Worm (Caenorhabditis elegans) whole organism, L1 larva: ENCODE results near the gene M03B6.1.

Experiments used
- C16A3.4 ChIP-seq: fragments of 150-350 bp; optimal IDR thresholded peaks from 2 replicates; lab custom pipeline; 2014; ENCODE audit warnings: missing biosample characterization, missing genetic modification characterization
- Y116A8C.19 ChIP-seq: sonication (generic microtip); optimal IDR thresholded peaks from 2 replicates; lab custom pipeline; 2016; ENCODE audit warnings: missing compliant biosample characterization, missing genetic modification characterization, borderline replicate concordance
- aha-1 ChIP-seq: fragments of 150-350 bp; optimal IDR thresholded peaks from 2 replicates; lab custom pipeline; 2014; ENCODE audit warnings: missing biosample characterization, missing genetic modification characterization
- alr-1 ChIP-seq: fragments of 200-800 bp; sonication (Bioruptor generic); optimal IDR thresholded peaks from 2 replicates; lab custom pipeline; 2018; ENCODE audit warnings: borderline replicate concordance, mild to moderate bottlenecking, missing genetic modification characterization, missing compliant biosample characterization
- dpl-1 ChIP-seq, 3 experiments: fragments of 150-350 bp in 2 of 3; sonication (generic microtip) in 1 of 3; optimal IDR thresholded peaks; 2 replicates each; lab custom pipeline; 2014 to 2017; ENCODE audit warnings: missing biosample characterization in 3 of 3, missing genetic modification characterization in 3 of 3, missing genetic modification reagents in 3 of 3
- efl-1 ChIP-seq, 4 experiments: fragments of 150-350 bp; optimal IDR thresholded peaks in 3 of 4; peaks in 1 of 4; 1 replicate in 1 of 4; 2 replicates in 3 of 4; lab custom pipeline; 2014; ENCODE audit warnings: missing biosample characterization in 2 of 4, missing genetic modification characterization in 2 of 4, missing genetic modification reagents in 2 of 4
- egl-13 ChIP-seq: sonication (generic microtip); optimal IDR thresholded peaks from 2 replicates; lab custom pipeline; 2016; ENCODE audit warnings: missing genotype, missing genetic modification reagents, missing genetic modification characterization, missing compliant biosample characterization
- egl-27 ChIP-seq, 2 experiments: fragments of 150-350 bp in 1 of 2; sonication (generic microtip); optimal IDR thresholded peaks; 3 replicates each; lab custom pipeline; 2017 to 2018; ENCODE audit warnings: missing biosample characterization in 2 of 2, missing genetic modification characterization in 2 of 2, missing genetic modification reagents in 2 of 2
- elt-2 ChIP-seq: sonication (generic microtip); optimal IDR thresholded peaks from 2 replicates; lab custom pipeline; 2016; ENCODE audit warnings: missing genetic modification characterization, mild to moderate bottlenecking, inconsistent platforms, missing compliant biosample characterization, missing genetic modification reagents
- elt-3 ChIP-seq, 6 experiments: fragments of 150-350 bp in 1 of 6; sonication (generic microtip); optimal IDR thresholded peaks; 2 replicates each; lab custom pipeline; 2017 to 2018; ENCODE audit warnings: missing biosample characterization in 6 of 6, missing genetic modification characterization in 6 of 6, inconsistent platforms in 1 of 6
- fos-1 ChIP-seq: fragments of 150-350 bp; optimal IDR thresholded peaks from 2 replicates; lab custom pipeline; 2014; ENCODE audit warnings: missing biosample characterization, missing genetic modification characterization
- grh-1 ChIP-seq: fragments of 200-800 bp; sonication (Bioruptor generic); IDR thresholded peaks from 2 replicates; pipeline ENCODE4 v1.3.6; 2022; ENCODE audit warnings: missing genetic modification reagents, missing genetic modification characterization, missing compliant biosample characterization
- lin-14 ChIP-seq: fragments of 200-800 bp; sonication (Bioruptor generic); optimal IDR thresholded peaks from 2 replicates; lab custom pipeline; 2018; ENCODE audit warnings: mild to moderate bottlenecking, missing genetic modification characterization, moderate library complexity, missing compliant biosample characterization
- lin-15B ChIP-seq: fragments of 150-350 bp; sonication (generic microtip); optimal IDR thresholded peaks from 3 replicates; lab custom pipeline; 2014; ENCODE audit warnings: missing biosample characterization, missing genetic modification characterization
- mep-1 ChIP-seq: fragments of 150-350 bp; optimal IDR thresholded peaks from 2 replicates; lab custom pipeline; 2014; ENCODE audit warnings: missing biosample characterization, missing genetic modification characterization
- nhr-11 ChIP-seq: fragments of 150-350 bp; optimal IDR thresholded peaks from 2 replicates; lab custom pipeline; 2014; ENCODE audit warnings: missing biosample characterization, missing genetic modification characterization
- nhr-19 ChIP-seq: fragments of 200-800 bp; sonication (Bioruptor generic); conservative IDR thresholded peaks from 2 replicates; pipeline ENCODE4 v1.3.6; 2022; ENCODE audit warnings: missing genetic modification characterization, missing compliant biosample characterization
- nhr-20 ChIP-seq: sonication (generic microtip); optimal IDR thresholded peaks from 2 replicates; lab custom pipeline; 2016; ENCODE audit warnings: mild to moderate bottlenecking, missing genetic modification characterization, missing compliant biosample characterization
- nhr-237 ChIP-seq: fragments of 150-350 bp; optimal IDR thresholded peaks from 2 replicates; lab custom pipeline; 2014; ENCODE audit warnings: missing biosample characterization, missing genetic modification characterization
- nhr-71 ChIP-seq: sonication (generic microtip); optimal IDR thresholded peaks from 2 replicates; lab custom pipeline; 2016; ENCODE audit warnings: mild to moderate bottlenecking, missing genetic modification characterization, moderate library complexity, missing compliant biosample characterization
- nhr-90 ChIP-seq: sonication (generic microtip); optimal IDR thresholded peaks from 2 replicates; lab custom pipeline; 2016; ENCODE audit warnings: mild to moderate bottlenecking, missing genetic modification characterization, missing compliant biosample characterization; ENCODE audit not compliant: poor library complexity
- rnt-1 ChIP-seq: sonication (generic microtip); optimal IDR thresholded peaks from 2 replicates; lab custom pipeline; 2016; ENCODE audit warnings: mild to moderate bottlenecking, missing genetic modification characterization, moderate library complexity, missing compliant biosample characterization
- skn-1 ChIP-seq: fragments of 150-350 bp; optimal IDR thresholded peaks from 2 replicates; lab custom pipeline; 2014; ENCODE audit warnings: missing biosample characterization, missing genetic modification characterization
- snu-23 ChIP-seq: sonication (generic microtip); optimal IDR thresholded peaks from 2 replicates; lab custom pipeline; 2016; ENCODE audit warnings: missing genetic modification characterization, missing compliant biosample characterization
- sup-37 ChIP-seq: fragments of 200-800 bp; sonication (Bioruptor generic); optimal IDR thresholded peaks from 2 replicates; lab custom pipeline; 2018; ENCODE audit warnings: mild to moderate bottlenecking, missing genetic modification characterization, missing compliant biosample characterization
- swsn-7 ChIP-seq: sonication (generic microtip); optimal IDR thresholded peaks from 2 replicates; lab custom pipeline; 2016; ENCODE audit warnings: missing genetic modification characterization, missing compliant biosample characterization
- tbx-2 ChIP-seq: sonication (generic microtip); optimal IDR thresholded peaks from 2 replicates; lab custom pipeline; 2016; ENCODE audit warnings: missing genetic modification characterization, missing compliant biosample characterization
- unc-130 ChIP-seq: fragments of 150-350 bp; optimal IDR thresholded peaks from 2 replicates; lab custom pipeline; 2017; ENCODE audit warnings: missing biosample characterization, missing genetic modification characterization, inconsistent platforms
- unc-62 ChIP-seq: fragments of 150-350 bp; optimal IDR thresholded peaks from 2 replicates; lab custom pipeline; 2014; ENCODE audit warnings: missing biosample characterization, missing genetic modification reagents, missing genetic modification characterization
- unc-86 ChIP-seq: sonication (generic microtip); optimal IDR thresholded peaks from 2 replicates; lab custom pipeline; 2016; ENCODE audit warnings: missing genetic modification characterization, missing compliant biosample characterization

M03B6.1 gene

ce11 chrX:13871110-13871509 is 29.7 kb downstream of the M03B6.1 start:
- no peak for TF ChIP-seq C16A3.4
- no peak for TF ChIP-seq dpl-1 (GFP tag; optimal IDR thresholded peaks at IDR 0.05; lab: Kevin White, UChicago)
- TF ChIP-seq nhr-20 (tag; lab: Kevin White, UChicago), result no peak
- no peak for TF ChIP-seq skn-1 (tag; lab: Kevin White, UChicago)
- no peak for TF ChIP-seq unc-86 (tag; lab: Kevin White, UChicago)
- no peak for TF ChIP-seq alr-1 (tag; lab: Kevin White, UChicago)
- no peak for TF ChIP-seq grh-1 (GFP tag; lab: Robert Waterston, UW)
- no peak for TF ChIP-seq efl-1 (optimal IDR thresholded peaks at IDR 0.05; lab: Kevin White, UChicago)
- TF ChIP-seq efl-1 (GFP tag; optimal IDR thresholded peaks at IDR 0.05 in 1 of 2; lab: Kevin White, UChicago), result no peak
- TF ChIP-seq egl-27 (tag; optimal IDR thresholded peaks at IDR 0.05; lab: Kevin White, UChicago), result no peak
- no peak for TF ChIP-seq snu-23 (GFP tag; lab: Kevin White, UChicago)
- TF ChIP-seq egl-13 (tag; lab: Kevin White, UChicago), result no peak
- no peak for TF ChIP-seq nhr-237 (tag; lab: Kevin White, UChicago)
- no peak for TF ChIP-seq lin-15B (tag; lab: Kevin White, UChicago)
- TF ChIP-seq nhr-11 (tag; lab: Kevin White, UChicago), result no peak
- TF ChIP-seq fos-1 (tag; lab: Kevin White, UChicago), result no peak

ce11 chrX:13873324-13873933 is 32.0 kb downstream of the M03B6.1 start:
- peak; percentile 10; the same call in 1 of the 2 replicates for TF ChIP-seq nhr-19 (GFP tag; lab: Robert Waterston, UW)
- no peak for TF ChIP-seq elt-3 (tag; optimal IDR thresholded peaks at IDR 0.05; lab: Kevin White, UChicago)
- peak; percentile 58 for TF ChIP-seq nhr-71 (tag; lab: Kevin White, UChicago)
- TF ChIP-seq rnt-1 (tag; lab: Kevin White, UChicago), result peak; percentile 63
- TF ChIP-seq unc-130 (tag; lab: Kevin White, UChicago), result peak; percentile 40
- no peak for TF ChIP-seq aha-1 (tag; lab: Kevin White, UChicago)
- peak; percentile 2 for TF ChIP-seq snu-23 (GFP tag; lab: Kevin White, UChicago)
- TF ChIP-seq lin-14 (GFP tag; lab: Kevin White, UChicago), result peak; percentile 80
- peak; percentile 16 for TF ChIP-seq nhr-20 (tag; lab: Kevin White, UChicago)

- TF ChIP-seq mep-1 (tag; lab: Kevin White, UChicago) (no peak), lin-14 (GFP tag; lab: Kevin White, UChicago) (peak; percentile 55)
These were observed 34.5 kb downstream of the M03B6.1 start for ce11 chrX:13875913-13876312.

- TF ChIP-seq elt-2 (tag; lab: Kevin White, UChicago) (peak; percentile 58), swsn-7 (no peak)
These were observed 35.5 kb downstream of the M03B6.1 start for ce11 chrX:13876860-13877259.

- TF ChIP-seq Y116A8C.19, result no peak
- TF ChIP-seq nhr-19 (GFP tag; lab: Robert Waterston, UW), result no peak
- TF ChIP-seq nhr-90, result no peak
- no peak for TF ChIP-seq aha-1 (tag; lab: Kevin White, UChicago)
- TF ChIP-seq unc-62, result no peak
- TF ChIP-seq nhr-20 (tag; lab: Kevin White, UChicago), result no peak
- TF ChIP-seq tbx-2 (tag; lab: Kevin White, UChicago), result no peak
These were observed 36.7 kb downstream of the M03B6.1 start for ce11 chrX:13878082-13878481.

- TF ChIP-seq sup-37 (GFP tag; lab: Kevin White, UChicago), result no peak
- TF ChIP-seq lin-14 (GFP tag; lab: Kevin White, UChicago), result peak; percentile 29
- TF ChIP-seq C16A3.4, result no peak
- TF ChIP-seq, all 84 proteins: peak for 1
These were observed 40.5 kb downstream of the M03B6.1 start for ce11 chrX:13881760-13882369.
